Fruit fly (Drosophila melanogaster): Measurements from ENCODE around the gene bsh.

dm6 chr2L:19817147-19817546 lies 48.3 kb upstream of the bsh start:
- no peak for TF ChIP-seq CG10348 (GFP tag; IDR thresholded peaks at IDR 0.05)
- no peak for TF ChIP-seq Pif1B (GFP tag; optimal IDR thresholded peaks at IDR 0.05)
- TF ChIP-seq CG8301 (tag; optimal IDR thresholded peaks at IDR 0.05), result no peak
- no peak for TF ChIP-seq EcR (GFP tag; optimal IDR thresholded peaks at IDR 0.05)

Data from whole organism, pupa.